Fruit fly (Drosophila melanogaster): ENCODE measurements around the gene RpL32.

The RpL32 gene

dm6 chr3R:30052455-30053046, 6.6 kb upstream of the RpL32 start, which contains the start of gene Jasper:
TSS of gene Jasper (plus strand) at chr3R:30052514.
- TF ChIP-seq salr (GFP tag; optimal IDR thresholded peaks at IDR 0.05) = no peak
- TF ChIP-seq CG6854 (GFP tag; optimal IDR thresholded peaks at IDR 0.05) = peak; percentile 5
- TF ChIP-seq CG6276 (GFP tag; optimal IDR thresholded peaks at IDR 0.05) = no peak
- peak; percentile 28 for TF ChIP-seq dsx (GFP tag; optimal IDR thresholded peaks at IDR 0.05; ENCODE audit: poor library complexity, severe bottlenecking)
- TF ChIP-seq CG3032 (tag; optimal IDR thresholded peaks at IDR 0.05) = peak; percentile 14
- TF ChIP-seq fkh (GFP tag; optimal IDR thresholded peaks at IDR 0.05) = peak; percentile 7
- peak; percentile 29 for TF ChIP-seq Sox14 (GFP tag; optimal IDR thresholded peaks at IDR 0.05)
- TF ChIP-seq CG1621 (tag; optimal IDR thresholded peaks at IDR 0.05) = peak; percentile 33
- peak; percentile 15; the same call in 1 of the 2 replicates for TF ChIP-seq CG15336 (GFP tag; IDR thresholded peaks at IDR 0.05)

- TF ChIP-seq CG31627 (GFP tag; optimal IDR thresholded peaks at IDR 0.05) = no peak
- TF ChIP-seq Sox102F (GFP tag; optimal IDR thresholded peaks at IDR 0.05) = no peak
- TF ChIP-seq fd85E (GFP tag; optimal IDR thresholded peaks at IDR 0.05) = no peak
- no peak for TF ChIP-seq Smox (GFP tag; optimal IDR thresholded peaks at IDR 0.05)
- TF ChIP-seq Ets96B (tag; optimal IDR thresholded peaks at IDR 0.05) = no peak
- TF ChIP-seq Eip75B (GFP tag; optimal IDR thresholded peaks at IDR 0.05) = no peak
- no peak for TF ChIP-seq Blimp-1 (GFP tag; optimal IDR thresholded peaks at IDR 0.05)
- TF ChIP-seq net (GFP tag; optimal IDR thresholded peaks at IDR 0.05) = no peak
- no peak for TF ChIP-seq spab (GFP tag; optimal IDR thresholded peaks at IDR 0.05)
- no peak for TF ChIP-seq Eip78C (GFP tag)
- no peak for TF ChIP-seq CG34406 (GFP tag; optimal IDR thresholded peaks at IDR 0.05)
- TF ChIP-seq CG32006 (GFP tag; optimal IDR thresholded peaks at IDR 0.05) = no peak
- TF ChIP-seq CG8319 (GFP tag; optimal IDR thresholded peaks at IDR 0.05) = no peak
- no peak for TF ChIP-seq Hr38 (GFP tag; optimal IDR thresholded peaks at IDR 0.05)
- no peak for TF ChIP-seq svp (GFP tag)
Observed at dm6 chr3R:30051933-30052332, 6.0 kb upstream of the RpL32 start, which contains the start of gene CG15528. TSS of gene CG15528 (minus strand) at chr3R:30052112.

- TF ChIP-seq svp (GFP tag) (peak; percentile 66), OdsH (GFP tag; optimal IDR thresholded peaks at IDR 0.05) (no peak)
Observed at dm6 chr3R:30050448-30050847, 4.5 kb upstream of the RpL32 start.

- TF ChIP-seq OdsH (GFP tag; optimal IDR thresholded peaks at IDR 0.05) (no peak), fd85E (GFP tag; optimal IDR thresholded peaks at IDR 0.05) (no peak), achi (GFP tag; optimal IDR thresholded peaks at IDR 0.05) (no peak), eg (GFP tag; IDR thresholded peaks at IDR 0.05) (peak; percentile 41; the same call in 1 of the 3 replicates), Hr38 (GFP tag; optimal IDR thresholded peaks at IDR 0.05) (no peak), CG31627 (GFP tag; optimal IDR thresholded peaks at IDR 0.05) (peak; percentile 84), Hr39 (GFP tag; optimal IDR thresholded peaks at IDR 0.05) (peak; percentile 81), dsx (GFP tag; optimal IDR thresholded peaks at IDR 0.05; ENCODE audit: poor library complexity, severe bottlenecking) (peak; percentile 41), salr (GFP tag; optimal IDR thresholded peaks at IDR 0.05) (peak in 1 of 2 experiments; percentile 46), Ets21C (GFP tag; optimal IDR thresholded peaks at IDR 0.05) (no peak), Gug (GFP tag; IDR thresholded peaks at IDR 0.05) (peak; percentile 46), CG11762 (GFP tag; optimal IDR thresholded peaks at IDR 0.05; ENCODE audit: insufficient read depth) (peak; percentile 8), Hr4 (GFP tag; optimal IDR thresholded peaks at IDR 0.05) (no peak), Smox (GFP tag; optimal IDR thresholded peaks at IDR 0.05) (no peak), CG3032 (tag; optimal IDR thresholded peaks at IDR 0.05) (peak; percentile 68), Eip78C (GFP tag) (peak; percentile 21), CG11902 (GFP tag; optimal IDR thresholded peaks at IDR 0.05) (no peak), topi (GFP tag; optimal IDR thresholded peaks at IDR 0.05) (no peak), CG6163 (GFP tag; IDR thresholded peaks at IDR 0.05) (peak; percentile 77), ss (GFP tag; optimal IDR thresholded peaks at IDR 0.05) (no peak), CG6854 (GFP tag; optimal IDR thresholded peaks at IDR 0.05) (peak; percentile 57), esn (GFP tag; optimal IDR thresholded peaks at IDR 0.05) (peak; percentile 79), CG6808 (GFP tag; optimal IDR thresholded peaks at IDR 0.05) (no peak), CG4318 (GFP tag; optimal IDR thresholded peaks at IDR 0.05) (no peak), CG3919 (GFP tag; optimal IDR thresholded peaks at IDR 0.05) (no peak), CG8632 (GFP tag; optimal IDR thresholded peaks at IDR 0.05) (no peak), spab (GFP tag; optimal IDR thresholded peaks at IDR 0.05) (no peak), CG8119 (GFP tag; IDR thresholded peaks at IDR 0.05) (no peak), pdm3 (GFP tag; optimal IDR thresholded peaks at IDR 0.05) (no peak), cyc (GFP tag; optimal IDR thresholded peaks at IDR 0.05) (peak; percentile 78)
Observed at dm6 chr3R:30043139-30043744, 2.7 kb downstream of the RpL32 start, which contains the start of gene Sry-delta. TSS of gene Sry-delta (plus strand) at chr3R:30043341.
